Fruit fly (Drosophila melanogaster): Measurements from ENCODE around the gene CG6696.
A peak's percentile ranks its signal among the peaks of the same experiment; 100 is the strongest.

The CG6696 gene

dm6 chrX:18613434-18613833 is 48.5 kb downstream of the CG6696 start (continued):
- TF ChIP-seq CG14860 (GFP tag; IDR thresholded peaks at IDR 0.05; ENCODE audit: partially characterized antibody) = no peak
- no peak for TF ChIP-seq Hr3 (GFP tag; optimal IDR thresholded peaks at IDR 0.05)
- no peak for TF ChIP-seq Drgx (GFP tag; IDR thresholded peaks at IDR 0.05)
- no peak for TF ChIP-seq C15 (GFP tag; IDR thresholded peaks at IDR 0.05)
- no peak for TF ChIP-seq E2f1 (GFP tag; IDR thresholded peaks at IDR 0.05)
- TF ChIP-seq pros (GFP tag; optimal IDR thresholded peaks at IDR 0.05) = no peak
- no peak for TF ChIP-seq az2 (GFP tag; optimal IDR thresholded peaks at IDR 0.05)
- TF ChIP-seq CG15269 (tag; optimal IDR thresholded peaks at IDR 0.05) = no peak
- no peak for TF ChIP-seq Doc2 (GFP tag; IDR thresholded peaks at IDR 0.05)
- TF ChIP-seq ttk (GFP tag; IDR thresholded peaks at IDR 0.05) = no peak
- no peak for TF ChIP-seq CG3163 (GFP tag; optimal IDR thresholded peaks at IDR 0.05)
- no peak for TF ChIP-seq nerfin-2 (GFP tag; IDR thresholded peaks at IDR 0.05; ENCODE audit: partially characterized antibody)
- no peak for TF ChIP-seq dm (GFP tag; optimal IDR thresholded peaks at IDR 0.05)
- TF ChIP-seq H2.0 (GFP tag; IDR thresholded peaks at IDR 0.05) = no peak
- TF ChIP-seq nmo (GFP tag; optimal IDR thresholded peaks at IDR 0.05) = peak; percentile 13
- no peak for TF ChIP-seq CG1792 (GFP tag; optimal IDR thresholded peaks at IDR 0.05)
- no peak for TF ChIP-seq sim (GFP tag; IDR thresholded peaks at IDR 0.05)
- no peak for TF ChIP-seq Fer2 (tag; optimal IDR thresholded peaks at IDR 0.05)
- no peak for TF ChIP-seq ERR (GFP tag; optimal IDR thresholded peaks at IDR 0.05)
- TF ChIP-seq CG18599 (GFP tag; optimal IDR thresholded peaks at IDR 0.05) = peak; percentile 55
- no peak for TF ChIP-seq Asciz (GFP tag; optimal IDR thresholded peaks at IDR 0.05)
- TF ChIP-seq CG12155 (GFP tag; optimal IDR thresholded peaks at IDR 0.05) = no peak
- peak; percentile 49 for TF ChIP-seq CG11504 (tag; optimal IDR thresholded peaks at IDR 0.05)
- TF ChIP-seq sr (GFP tag; IDR thresholded peaks at IDR 0.05) = no peak
- no peak for TF ChIP-seq ssp (GFP tag; IDR thresholded peaks at IDR 0.05)
- no peak for TF ChIP-seq CG11723 (GFP tag; optimal IDR thresholded peaks at IDR 0.05)
- TF ChIP-seq lilli (GFP tag; optimal IDR thresholded peaks at IDR 0.05) = no peak
- no peak for TF ChIP-seq CG6175 (GFP tag; IDR thresholded peaks at IDR 0.05)
- TF ChIP-seq sens (GFP tag) = peak; percentile 44
- no peak for TF ChIP-seq sd (tag; optimal IDR thresholded peaks at IDR 0.05)
- TF ChIP-seq gt (GFP tag; IDR thresholded peaks at IDR 0.05) = no peak
- no peak for TF ChIP-seq sc (optimal IDR thresholded peaks at IDR 0.05)
- TF ChIP-seq sc (GFP tag; optimal IDR thresholded peaks at IDR 0.05) = no peak
- TF ChIP-seq CG8089 (GFP tag; optimal IDR thresholded peaks at IDR 0.05) = no peak
- TF ChIP-seq Elba2 (GFP tag; optimal IDR thresholded peaks at IDR 0.05) = no peak
- TF ChIP-seq sqz (GFP tag; optimal IDR thresholded peaks at IDR 0.05) = no peak
- no peak for TF ChIP-seq ems (GFP tag; optimal IDR thresholded peaks at IDR 0.05)
- no peak for TF ChIP-seq CG8478 (optimal IDR thresholded peaks at IDR 0.05)
- peak; percentile 7 for TF ChIP-seq tin (GFP tag; optimal IDR thresholded peaks at IDR 0.05)
- no peak for TF ChIP-seq PHDP (tag; optimal IDR thresholded peaks at IDR 0.05)
- peak; percentile 58 for TF ChIP-seq row (GFP tag; IDR thresholded peaks at IDR 0.05)
- TF ChIP-seq gsb-n (tag; optimal IDR thresholded peaks at IDR 0.05) = no peak
- no peak for TF ChIP-seq CG2116 (GFP tag; optimal IDR thresholded peaks at IDR 0.05)
- TF ChIP-seq CG15601 (tag; optimal IDR thresholded peaks at IDR 0.05) = no peak
- TF ChIP-seq Abd-B (GFP tag; optimal IDR thresholded peaks at IDR 0.05) = peak; percentile 26
- no peak for TF ChIP-seq CG13123 (GFP tag; optimal IDR thresholded peaks at IDR 0.05)
- TF ChIP-seq CG32772 (GFP tag; IDR thresholded peaks at IDR 0.05) = no peak
- peak; percentile 15 for TF ChIP-seq Meics (GFP tag; optimal IDR thresholded peaks at IDR 0.05)
- no peak for TF ChIP-seq CG16779 (GFP tag; IDR thresholded peaks at IDR 0.05)
- TF ChIP-seq CG7963 (GFP tag; IDR thresholded peaks at IDR 0.05; ENCODE audit: partially characterized antibody) = no peak
- no peak for TF ChIP-seq CG8944 (GFP tag; optimal IDR thresholded peaks at IDR 0.05)
- TF ChIP-seq CG2875 (GFP tag; optimal IDR thresholded peaks at IDR 0.05) = no peak
- no peak for TF ChIP-seq bowl (GFP tag; IDR thresholded peaks at IDR 0.05)

Data from whole organism, embryonic.